Worm (Caenorhabditis elegans) whole organism, L1 larva: ENCODE results near the gene F34D10.9.

ENCODE experiments used
- F16B12.6 ChIP-seq: fragments of 150-350 bp; optimal IDR thresholded peaks from 2 replicates; lab custom pipeline; 2014; ENCODE audit warnings: missing biosample characterization, missing genetic modification characterization
- aha-1 ChIP-seq: fragments of 150-350 bp; optimal IDR thresholded peaks from 2 replicates; lab custom pipeline; 2014; ENCODE audit warnings: missing biosample characterization, missing genetic modification characterization
- alr-1 ChIP-seq: fragments of 200-800 bp; sonication (Bioruptor generic); optimal IDR thresholded peaks from 2 replicates; lab custom pipeline; 2018; ENCODE audit warnings: borderline replicate concordance, mild to moderate bottlenecking, missing genetic modification characterization, missing compliant biosample characterization
- ceh-88 ChIP-seq: fragments of 200-800 bp; sonication (Bioruptor generic); IDR thresholded peaks from 2 replicates; pipeline ENCODE4 v1.3.6; 2022; ENCODE audit warnings: missing genetic modification characterization, missing compliant biosample characterization
- ceh-90 ChIP-seq: sonication (generic microtip); optimal IDR thresholded peaks from 2 replicates; lab custom pipeline; 2016; ENCODE audit warnings: missing genetic modification characterization, missing compliant biosample characterization
- ces-1 ChIP-seq: fragments of 150-350 bp; optimal IDR thresholded peaks from 2 replicates; lab custom pipeline; 2014; ENCODE audit warnings: missing biosample characterization, missing genetic modification reagents, missing genetic modification characterization
- dpl-1 ChIP-seq, 3 experiments: fragments of 150-350 bp in 2 of 3; sonication (generic microtip) in 1 of 3; optimal IDR thresholded peaks; 2 replicates each; lab custom pipeline; 2014 to 2017; ENCODE audit warnings: missing biosample characterization in 3 of 3, missing genetic modification characterization in 3 of 3, missing genetic modification reagents in 3 of 3
- dsc-1 ChIP-seq: sonication (generic microtip); optimal IDR thresholded peaks from 2 replicates; lab custom pipeline; 2016; ENCODE audit warnings: mild to moderate bottlenecking, missing genetic modification characterization, missing compliant biosample characterization
- efl-3 ChIP-seq: fragments of 200-800 bp; sonication (Bioruptor generic); optimal IDR thresholded peaks from 2 replicates; lab custom pipeline; 2018; ENCODE audit warnings: mild to moderate bottlenecking, missing genetic modification characterization, missing compliant biosample characterization
- egl-13 ChIP-seq: sonication (generic microtip); optimal IDR thresholded peaks from 2 replicates; lab custom pipeline; 2016; ENCODE audit warnings: missing genotype, missing genetic modification reagents, missing genetic modification characterization, missing compliant biosample characterization
- egl-27 ChIP-seq, 2 experiments: fragments of 150-350 bp in 1 of 2; sonication (generic microtip); optimal IDR thresholded peaks; 3 replicates each; lab custom pipeline; 2017 to 2018; ENCODE audit warnings: missing biosample characterization in 2 of 2, missing genetic modification characterization in 2 of 2, missing genetic modification reagents in 2 of 2
- elt-2 ChIP-seq: sonication (generic microtip); optimal IDR thresholded peaks from 2 replicates; lab custom pipeline; 2016; ENCODE audit warnings: missing genetic modification characterization, mild to moderate bottlenecking, inconsistent platforms, missing compliant biosample characterization, missing genetic modification reagents
- ets-5 ChIP-seq: fragments of 200-800 bp; sonication (Bioruptor generic); IDR thresholded peaks from 2 replicates; pipeline ENCODE4 v1.3.6; 2022; ENCODE audit warnings: missing genetic modification characterization, missing compliant biosample characterization
- fkh-4 ChIP-seq: sonication (generic microtip); optimal IDR thresholded peaks from 2 replicates; lab custom pipeline; 2016; ENCODE audit warnings: missing compliant biosample characterization, missing genetic modification characterization, borderline replicate concordance
- fkh-8 ChIP-seq: sonication (generic microtip); optimal IDR thresholded peaks from 2 replicates; lab custom pipeline; 2016; ENCODE audit warnings: mild to moderate bottlenecking, missing genetic modification characterization, missing compliant biosample characterization
- fos-1 ChIP-seq: fragments of 150-350 bp; optimal IDR thresholded peaks from 2 replicates; lab custom pipeline; 2014; ENCODE audit warnings: missing biosample characterization, missing genetic modification characterization
- hlh-17 ChIP-seq: fragments of 200-800 bp; sonication (Bioruptor generic); optimal IDR thresholded peaks from 2 replicates; lab custom pipeline; 2018; ENCODE audit warnings: missing genetic modification characterization, mild to moderate bottlenecking, missing compliant biosample characterization, moderate library complexity, borderline replicate concordance
- hlh-4 ChIP-seq: sonication (generic microtip); optimal IDR thresholded peaks from 2 replicates; lab custom pipeline; 2016; ENCODE audit warnings: mild to moderate bottlenecking, missing genetic modification characterization, missing compliant biosample characterization
- hpl-2 ChIP-seq: fragments of 150-350 bp; optimal IDR thresholded peaks from 2 replicates; lab custom pipeline; 2014; ENCODE audit warnings: missing biosample characterization, missing genetic modification reagents, missing genetic modification characterization
- isw-1 ChIP-seq: fragments of 200-800 bp; sonication (Bioruptor generic); IDR thresholded peaks from 2 replicates; pipeline ENCODE4 v1.3.6; 2022; ENCODE audit warnings: missing genetic modification characterization, missing compliant biosample characterization
- jun-1 ChIP-seq: fragments of 150-350 bp; optimal IDR thresholded peaks from 2 replicates; lab custom pipeline; 2014; ENCODE audit warnings: missing biosample characterization, missing genetic modification reagents, missing genetic modification characterization
- lin-13 ChIP-seq: fragments of 150-350 bp; optimal IDR thresholded peaks from 2 replicates; lab custom pipeline; 2014; ENCODE audit warnings: missing biosample characterization, missing genetic modification reagents, missing genetic modification characterization
- lin-14 ChIP-seq: fragments of 200-800 bp; sonication (Bioruptor generic); optimal IDR thresholded peaks from 2 replicates; lab custom pipeline; 2018; ENCODE audit warnings: mild to moderate bottlenecking, missing genetic modification characterization, moderate library complexity, missing compliant biosample characterization
- lin-15B ChIP-seq: fragments of 150-350 bp; sonication (generic microtip); optimal IDR thresholded peaks from 3 replicates; lab custom pipeline; 2014; ENCODE audit warnings: missing biosample characterization, missing genetic modification characterization
- lin-35 ChIP-seq, 2 experiments: fragments of 150-350 bp; optimal IDR thresholded peaks; 2 replicates each; lab custom pipeline; 2014; ENCODE audit warnings: missing biosample characterization in 2 of 2, missing genetic modification characterization in 2 of 2, missing genetic modification reagents in 2 of 2
- lir-3 ChIP-seq: sonication (generic microtip); optimal IDR thresholded peaks from 2 replicates; lab custom pipeline; 2016; ENCODE audit warnings: mild to moderate bottlenecking, missing genetic modification characterization, moderate library complexity, missing compliant biosample characterization; ENCODE audit not compliant: poor library complexity
- mep-1 ChIP-seq: fragments of 150-350 bp; optimal IDR thresholded peaks from 2 replicates; lab custom pipeline; 2014; ENCODE audit warnings: missing biosample characterization, missing genetic modification characterization
- nhr-11 ChIP-seq: fragments of 150-350 bp; optimal IDR thresholded peaks from 2 replicates; lab custom pipeline; 2014; ENCODE audit warnings: missing biosample characterization, missing genetic modification characterization
- nhr-20 ChIP-seq: sonication (generic microtip); optimal IDR thresholded peaks from 2 replicates; lab custom pipeline; 2016; ENCODE audit warnings: mild to moderate bottlenecking, missing genetic modification characterization, missing compliant biosample characterization
- nhr-28 ChIP-seq: fragments of 150-350 bp; optimal IDR thresholded peaks from 2 replicates; lab custom pipeline; 2014; ENCODE audit warnings: missing biosample characterization, missing genetic modification characterization
- nhr-47 ChIP-seq: sonication (generic microtip); optimal IDR thresholded peaks from 2 replicates; lab custom pipeline; 2016; ENCODE audit warnings: mild to moderate bottlenecking, missing genetic modification characterization, moderate library complexity, missing compliant biosample characterization
- nhr-71 ChIP-seq: sonication (generic microtip); optimal IDR thresholded peaks from 2 replicates; lab custom pipeline; 2016; ENCODE audit warnings: mild to moderate bottlenecking, missing genetic modification characterization, moderate library complexity, missing compliant biosample characterization
- nhr-76 ChIP-seq: sonication (generic microtip); optimal IDR thresholded peaks from 2 replicates; lab custom pipeline; 2017; ENCODE audit warnings: missing biosample characterization, missing genetic modification characterization
- nhr-77 ChIP-seq: fragments of 150-350 bp; optimal IDR thresholded peaks from 2 replicates; lab custom pipeline; 2014; ENCODE audit warnings: missing biosample characterization, missing genetic modification characterization
- nhr-84 ChIP-seq: sonication (generic microtip); optimal IDR thresholded peaks from 2 replicates; lab custom pipeline; 2017; ENCODE audit warnings: missing biosample characterization, missing genetic modification characterization
- nhr-85 ChIP-seq: sonication (generic microtip); peaks from one replicate; lab custom pipeline; 2016; ENCODE audit warnings: missing genetic modification characterization, inconsistent platforms, missing compliant biosample characterization
- pag-3 ChIP-seq: sonication (generic microtip); optimal IDR thresholded peaks from 2 replicates; lab custom pipeline; 2017; ENCODE audit warnings: missing genetic modification characterization, mild to moderate bottlenecking, missing compliant biosample characterization, antibody characterized with exemption, borderline replicate concordance; ENCODE audit not compliant: insufficient read depth
- pax-3 ChIP-seq: fragments of 200-800 bp; sonication (Bioruptor generic); optimal IDR thresholded peaks from 2 replicates; lab custom pipeline; 2018; ENCODE audit warnings: mild to moderate bottlenecking, missing genetic modification characterization, moderate library complexity, missing compliant biosample characterization
- snpc-4 ChIP-seq: fragments of 150-350 bp; optimal IDR thresholded peaks from 2 replicates; lab custom pipeline; 2014; ENCODE audit warnings: missing biosample characterization, missing genetic modification characterization
- snu-23 ChIP-seq: sonication (generic microtip); optimal IDR thresholded peaks from 2 replicates; lab custom pipeline; 2016; ENCODE audit warnings: missing genetic modification characterization, missing compliant biosample characterization
- swsn-7 ChIP-seq: sonication (generic microtip); optimal IDR thresholded peaks from 2 replicates; lab custom pipeline; 2016; ENCODE audit warnings: missing genetic modification characterization, missing compliant biosample characterization
- unc-130 ChIP-seq: fragments of 150-350 bp; optimal IDR thresholded peaks from 2 replicates; lab custom pipeline; 2017; ENCODE audit warnings: missing biosample characterization, missing genetic modification characterization, inconsistent platforms
- unc-30 ChIP-seq: sonication (generic microtip); optimal IDR thresholded peaks from 2 replicates; lab custom pipeline; 2017; ENCODE audit warnings: missing biosample characterization, missing genetic modification characterization
- unc-62 ChIP-seq: fragments of 150-350 bp; optimal IDR thresholded peaks from 2 replicates; lab custom pipeline; 2014; ENCODE audit warnings: missing biosample characterization, missing genetic modification reagents, missing genetic modification characterization
- unc-86 ChIP-seq: sonication (generic microtip); optimal IDR thresholded peaks from 2 replicates; lab custom pipeline; 2016; ENCODE audit warnings: missing genetic modification characterization, missing compliant biosample characterization
- unc-98 ChIP-seq: fragments of 200-800 bp; sonication (Bioruptor generic); IDR thresholded peaks from 2 replicates; pipeline ENCODE4 v1.3.6; 2022; ENCODE audit warnings: missing genetic modification characterization, missing compliant biosample characterization
- vab-15 ChIP-seq: sonication (generic microtip); optimal IDR thresholded peaks from 2 replicates; lab custom pipeline; 2017; ENCODE audit warnings: missing genotype, mild to moderate bottlenecking, missing genetic modification characterization, missing compliant biosample characterization
- zip-4 ChIP-seq: fragments of 200-800 bp; sonication (Bioruptor generic); optimal IDR thresholded peaks from 2 replicates; lab custom pipeline; 2018; ENCODE audit warnings: mild to moderate bottlenecking, missing genetic modification characterization, moderate library complexity, missing compliant biosample characterization

F34D10.9 gene

ce11 chrIII:3701411-3702310 lies 27.8 kb downstream of the F34D10.9 start, which contains the start of the genes pdi-1 and C14B1.2 (continued):
- TF ChIP-seq fkh-4 (tag; lab: Kevin White, UChicago) (no peak), snu-23 (GFP tag; lab: Kevin White, UChicago) (peak; percentile 47), nhr-85 (no peak), lin-13 (GFP tag; lab: Kevin White, UChicago) (no peak), hlh-4 (tag; lab: Kevin White, UChicago) (no peak), fkh-8 (tag; lab: Kevin White, UChicago) (no peak), F16B12.6 (tag; lab: Kevin White, UChicago) (no peak), jun-1 (tag; lab: Kevin White, UChicago) (no peak), elt-2 (tag; lab: Kevin White, UChicago) (no peak), swsn-7 (tag; lab: Kevin White, UChicago) (peak; percentile 14), ceh-90 (tag; lab: Kevin White, UChicago) (no peak), vab-15 (tag; lab: Kevin White, UChicago) (no peak), lin-15B (tag; lab: Kevin White, UChicago) (no peak), nhr-76 (tag; lab: Kevin White, UChicago) (no peak), nhr-71 (peak; percentile 55), pax-3 (tag; lab: Kevin White, UChicago) (no peak), hpl-2 (GFP tag; lab: Kevin White, UChicago) (no peak), dsc-1 (no peak), ets-5 (GFP tag; lab: Robert Waterston, UW) (no peak), lir-3 (tag; lab: Kevin White, UChicago) (no peak), egl-13 (tag; lab: Kevin White, UChicago) (no peak), unc-130 (no peak), lin-14 (peak; percentile 90), snpc-4 (tag; lab: Kevin White, UChicago) (no peak), nhr-28 (tag; lab: Kevin White, UChicago) (no peak), ceh-88 (GFP tag; lab: Robert Waterston, UW) (no peak), pag-3 (tag; lab: Kevin White, UChicago) (no peak), nhr-77 (peak; percentile 15), unc-98 (GFP tag; lab: Robert Waterston, UW) (no peak), nhr-20 (no peak), egl-27 (tag; optimal IDR thresholded peaks at IDR 0.05; lab: Kevin White, UChicago) (no peak), isw-1 (GFP tag; lab: Robert Waterston, UW) (no peak), zip-4 (GFP tag; lab: Kevin White, UChicago) (no peak), nhr-11 (tag; lab: Kevin White, UChicago) (no peak), dpl-1 (GFP tag; optimal IDR thresholded peaks at IDR 0.05; lab: Kevin White, UChicago) (peak in 2 of 3 experiments; percentile 3 to 10), ces-1 (GFP tag; lab: Kevin White, UChicago) (no peak), mep-1 (peak; percentile 47), alr-1 (no peak), unc-30 (tag; lab: Kevin White, UChicago) (no peak), nhr-84 (tag; lab: Kevin White, UChicago) (no peak), lin-35 (GFP tag; optimal IDR thresholded peaks at IDR 0.05; lab: Kevin White, UChicago) (peak; percentile 17 to 31), nhr-47 (no peak), unc-62 (GFP tag; lab: Kevin White, UChicago) (no peak), efl-3 (GFP tag; lab: Kevin White, UChicago) (no peak), fos-1 (no peak), aha-1 (tag; lab: Kevin White, UChicago) (no peak), hlh-17 (GFP tag; lab: Kevin White, UChicago) (no peak), unc-86 (tag; lab: Kevin White, UChicago) (no peak)
